Worm (Caenorhabditis elegans) whole organism, early embryonic: ENCODE results near the gene madf-3.

ENCODE experiments used
- B0310.2 ChIP-seq: sonication (generic microtip); optimal IDR thresholded peaks from 2 replicates; lab custom pipeline; 2016; ENCODE audit warnings: mild to moderate bottlenecking, missing genetic modification characterization, missing compliant biosample characterization
- F13C5.2 ChIP-seq: sonication (generic microtip); optimal IDR thresholded peaks from 2 replicates; lab custom pipeline; 2017; ENCODE audit warnings: mild to moderate bottlenecking, missing genetic modification characterization, inconsistent platforms, missing compliant biosample characterization
- aly-1 ChIP-seq: sonication (generic microtip); optimal IDR thresholded peaks from 2 replicates; lab custom pipeline; 2016; ENCODE audit warnings: missing genetic modification characterization, missing compliant biosample characterization
- ama-1 ChIP-seq: fragments of 150-350 bp; optimal IDR thresholded peaks from 2 replicates; lab custom pipeline; 2014
- ceh-13 ChIP-seq: fragments of 200-800 bp; sonication (Bioruptor generic); optimal IDR thresholded peaks from 2 replicates; lab custom pipeline; 2018; ENCODE audit warnings: mild to moderate bottlenecking, missing genetic modification characterization, missing compliant biosample characterization
- ceh-36 ChIP-seq: sonication (generic microtip); optimal IDR thresholded peaks from 2 replicates; lab custom pipeline; 2016; ENCODE audit warnings: missing genetic modification characterization, inconsistent platforms, missing compliant biosample characterization
- ets-7 ChIP-seq: sonication (generic microtip); optimal IDR thresholded peaks from 2 replicates; lab custom pipeline; 2016; ENCODE audit warnings: missing genotype, missing genetic modification characterization, missing compliant biosample characterization
- flt-1 ChIP-seq: fragments of 200-800 bp; sonication (Bioruptor generic); IDR thresholded peaks from 2 replicates; pipeline ENCODE4 v1.3.6; 2022; ENCODE audit warnings: missing genetic modification characterization, missing compliant biosample characterization
- hmbx-1 ChIP-seq: sonication (generic microtip); optimal IDR thresholded peaks from 2 replicates; lab custom pipeline; 2016; ENCODE audit warnings: mild to moderate bottlenecking, missing genetic modification characterization, missing compliant biosample characterization
- hmg-4 ChIP-seq: fragments of 200-800 bp; sonication (Bioruptor generic); optimal IDR thresholded peaks from 2 replicates; lab custom pipeline; 2018; ENCODE audit warnings: mild to moderate bottlenecking, missing genetic modification characterization, missing compliant biosample characterization
- hnd-1 ChIP-seq: sonication (generic microtip); optimal IDR thresholded peaks from 2 replicates; lab custom pipeline; 2016; ENCODE audit warnings: missing genetic modification characterization, missing compliant biosample characterization
- pes-1 ChIP-seq: fragments of 200-800 bp; sonication (Bioruptor generic); IDR thresholded peaks from 2 replicates; pipeline ENCODE4 v1.3.6; 2022; ENCODE audit warnings: missing genetic modification reagents, missing genetic modification characterization, missing compliant biosample characterization
- scrt-1 ChIP-seq: fragments of 200-800 bp; sonication (Bioruptor generic); IDR thresholded peaks from 2 replicates; pipeline ENCODE4 v1.3.6; 2022; ENCODE audit warnings: missing genetic modification characterization, missing compliant biosample characterization
- sea-1 ChIP-seq: fragments of 200-800 bp; sonication (Bioruptor generic); conservative IDR thresholded peaks from 2 replicates; pipeline ENCODE4 v1.3.6; 2022; ENCODE audit warnings: missing genetic modification characterization, missing compliant biosample characterization
- tbx-11 ChIP-seq: fragments of 200-800 bp; sonication (Bioruptor generic); IDR thresholded peaks from 2 replicates; pipeline ENCODE4 v1.3.6; 2022; ENCODE audit warnings: missing genetic modification characterization, missing compliant biosample characterization
- tbx-37 ChIP-seq: fragments of 200-800 bp; sonication (Bioruptor generic); conservative IDR thresholded peaks from 2 replicates; pipeline ENCODE4 v1.3.6; 2022; ENCODE audit warnings: missing genetic modification reagents, missing genetic modification characterization, missing compliant biosample characterization
- tra-4 ChIP-seq: sonication (generic microtip); optimal IDR thresholded peaks from 2 replicates; lab custom pipeline; 2017; ENCODE audit warnings: missing genetic modification characterization, missing compliant biosample characterization

The madf-3 gene

ce11 chrII:4376295-4377172 is 42.0 kb downstream of the madf-3 start, which contains the start of gene ntl-2:
Gene ntl-2, minus strand, starts transcription at chrII:4376465.
- TF ChIP-seq tbx-11 (GFP tag; lab: Robert Waterston, UW), result peak; percentile 44; the same call in 1 of the 2 replicates
- TF ChIP-seq hmg-4 (GFP tag; lab: Kevin White, UChicago), result peak; percentile 93
- TF ChIP-seq ceh-36, result peak; percentile 67
- TF ChIP-seq ets-7 (tag; lab: Kevin White, UChicago), result no peak
- TF ChIP-seq hnd-1 (tag; lab: Kevin White, UChicago), result no peak
- TF ChIP-seq ceh-13 (GFP tag; lab: Kevin White, UChicago), result peak; percentile 16
- peak; percentile 29; the same call in 1 of the 2 replicates for TF ChIP-seq flt-1 (GFP tag; lab: Robert Waterston, UW)
- peak; percentile 66 for TF ChIP-seq pes-1 (GFP tag; lab: Robert Waterston, UW)
- peak; percentile 55 for TF ChIP-seq B0310.2 (tag; lab: Kevin White, UChicago)
- peak; percentile 75 for TF ChIP-seq F13C5.2 (tag; lab: Kevin White, UChicago)
- TF ChIP-seq sea-1 (GFP tag; lab: Robert Waterston, UW), result 0 out of 2 replicates have a peak, but pooled peaks have one; percentile 58
- TF ChIP-seq hmbx-1 (tag; lab: Kevin White, UChicago), result no peak

DNA sequence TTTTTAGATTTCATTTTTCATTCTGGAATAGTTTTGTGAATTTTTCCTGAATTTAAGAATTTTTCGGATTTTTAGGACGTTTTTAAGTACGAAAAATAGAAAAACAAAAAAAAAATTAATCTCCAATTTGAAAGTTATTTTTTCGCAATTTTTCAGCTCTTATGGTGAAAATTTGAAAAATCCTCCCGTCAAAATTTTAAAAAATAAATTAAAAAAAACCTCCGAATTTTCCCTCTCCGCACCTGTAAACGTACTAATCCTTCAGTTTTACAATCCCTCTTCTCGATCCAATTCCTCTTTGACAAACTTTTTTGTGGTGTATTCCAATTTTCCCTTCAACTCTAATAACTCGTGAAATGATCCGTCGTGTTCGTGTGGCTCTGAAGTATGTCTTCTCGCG is 43.6 kb downstream of the madf-3 start, which contains the start of gene B0286.1:
B0286.1 (plus strand) TSS at position 301 of the 400 bp plus-strand sequence.
- TF ChIP-seq F13C5.2 (tag; lab: Kevin White, UChicago), result no peak
- no peak for TF ChIP-seq flt-1 (GFP tag; lab: Robert Waterston, UW)
- TF ChIP-seq pes-1 (GFP tag; lab: Robert Waterston, UW), result no peak
- TF ChIP-seq ceh-36, result no peak
- no peak for TF ChIP-seq ceh-13 (GFP tag; lab: Kevin White, UChicago)
- no peak for TF ChIP-seq tbx-11 (GFP tag; lab: Robert Waterston, UW)
- no peak for TF ChIP-seq hmbx-1 (tag; lab: Kevin White, UChicago)
- TF ChIP-seq hmg-4 (GFP tag; lab: Kevin White, UChicago), result no peak
- TF ChIP-seq hnd-1 (tag; lab: Kevin White, UChicago), result no peak
- no peak for TF ChIP-seq B0310.2 (tag; lab: Kevin White, UChicago)
- TF ChIP-seq scrt-1 (GFP tag; lab: Robert Waterston, UW), result no peak
- TF ChIP-seq tra-4 (tag; lab: Kevin White, UChicago), result no peak
- TF ChIP-seq ets-7 (tag; lab: Kevin White, UChicago), result no peak
- TF ChIP-seq sea-1 (GFP tag; lab: Robert Waterston, UW), result no peak
- TF ChIP-seq aly-1 (tag; lab: Kevin White, UChicago), result no peak
- TF ChIP-seq ama-1 (lab: Kevin White, UChicago), result no peak
- TF ChIP-seq tbx-37 (GFP tag; lab: Robert Waterston, UW), result no peak

ce11 chrII:4383306-4383705 is 48.8 kb downstream of the madf-3 start, which contains the start of gene fkh-6:
Gene fkh-6, minus strand, starts transcription at chrII:4383406.
- TF ChIP-seq tbx-11 (GFP tag; lab: Robert Waterston, UW), result no peak
- TF ChIP-seq tra-4 (tag; lab: Kevin White, UChicago), result no peak
- no peak for TF ChIP-seq F13C5.2 (tag; lab: Kevin White, UChicago)
- TF ChIP-seq hmbx-1 (tag; lab: Kevin White, UChicago), result no peak
- TF ChIP-seq ama-1 (lab: Kevin White, UChicago), result no peak
